Worm (Caenorhabditis elegans): ENCODE results near the gene B0524.5.

B0524.5 gene

ce11 chrIII:1878065-1878464 is 15.6 kb downstream of the B0524.5 start, which contains the start of gene smi-1:
smi-1 (plus strand) TSS chrIII:1878365.
- TF ChIP-seq dao-5 (tag; optimal IDR thresholded peaks at IDR 0.05) = no peak
- TF ChIP-seq him-1 (tag; optimal IDR thresholded peaks at IDR 0.05) = no peak
- no peak for TF ChIP-seq W03F9.2 (tag; optimal IDR thresholded peaks at IDR 0.05)

- no peak for TF ChIP-seq W03F9.2 (tag; optimal IDR thresholded peaks at IDR 0.05)
- TF ChIP-seq him-1 (tag; optimal IDR thresholded peaks at IDR 0.05) = no peak
- no peak for TF ChIP-seq dao-5 (tag; optimal IDR thresholded peaks at IDR 0.05)
Observed at ce11 chrIII:1877189-1877588, 16.5 kb downstream of the B0524.5 start.

- TF ChIP-seq him-1 (tag; optimal IDR thresholded peaks at IDR 0.05) (no peak), dao-5 (tag; optimal IDR thresholded peaks at IDR 0.05) (no peak), W03F9.2 (tag; optimal IDR thresholded peaks at IDR 0.05) (no peak)
Observed at ce11 chrIII:1876267-1876865, 17.3 kb downstream of the B0524.5 start.

ce11 chrIII:1860129-1860528 is 33.6 kb downstream of the B0524.5 start, which contains the start of gene ttc-7:
ttc-7 (plus strand) TSS chrIII:1860429.
- TF ChIP-seq him-1 (tag; optimal IDR thresholded peaks at IDR 0.05) (no peak), W03F9.2 (tag; optimal IDR thresholded peaks at IDR 0.05) (no peak), dao-5 (tag; optimal IDR thresholded peaks at IDR 0.05) (no peak)

DNA sequence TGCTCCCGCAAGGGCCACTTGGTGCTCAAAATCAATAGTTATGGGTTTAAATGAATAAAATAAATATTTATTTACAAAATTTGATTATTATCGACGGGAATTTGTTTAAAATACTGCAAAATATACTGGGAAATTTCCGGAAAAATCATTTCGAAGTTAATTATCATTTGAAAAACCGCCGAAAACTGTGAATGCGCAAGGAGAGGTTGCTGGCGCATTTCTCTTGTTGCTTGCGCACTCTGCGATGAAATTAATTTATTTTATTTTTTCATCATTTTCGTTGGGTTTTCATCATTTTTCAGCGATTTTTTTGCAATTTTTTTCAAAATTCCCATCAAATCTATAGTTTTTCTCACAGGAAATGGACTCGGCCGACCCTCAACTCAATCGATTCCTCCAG is 34.2 kb downstream of the B0524.5 start, which contains the start of gene ddp-1:
Gene ddp-1 (plus strand): TSS at position 357 of the 400 bp plus-strand sequence.
- TF ChIP-seq dao-5 (tag; optimal IDR thresholded peaks at IDR 0.05) = no peak
- TF ChIP-seq him-1 (tag; optimal IDR thresholded peaks at IDR 0.05) = peak; percentile 80
- peak; percentile 96 for TF ChIP-seq W03F9.2 (tag; optimal IDR thresholded peaks at IDR 0.05)

- TF ChIP-seq dao-5 (tag; optimal IDR thresholded peaks at IDR 0.05) (no peak), W03F9.2 (tag; optimal IDR thresholded peaks at IDR 0.05) (no peak), him-1 (tag; optimal IDR thresholded peaks at IDR 0.05) (no peak)
Observed at ce11 chrIII:1856679-1857078, 37.0 kb downstream of the B0524.5 start.

- TF ChIP-seq W03F9.2 (tag; optimal IDR thresholded peaks at IDR 0.05) (no peak), dao-5 (tag; optimal IDR thresholded peaks at IDR 0.05) (no peak), him-1 (tag; optimal IDR thresholded peaks at IDR 0.05) (no peak)
Observed at ce11 chrIII:1856175-1856574, 37.5 kb downstream of the B0524.5 start.

DNA sequence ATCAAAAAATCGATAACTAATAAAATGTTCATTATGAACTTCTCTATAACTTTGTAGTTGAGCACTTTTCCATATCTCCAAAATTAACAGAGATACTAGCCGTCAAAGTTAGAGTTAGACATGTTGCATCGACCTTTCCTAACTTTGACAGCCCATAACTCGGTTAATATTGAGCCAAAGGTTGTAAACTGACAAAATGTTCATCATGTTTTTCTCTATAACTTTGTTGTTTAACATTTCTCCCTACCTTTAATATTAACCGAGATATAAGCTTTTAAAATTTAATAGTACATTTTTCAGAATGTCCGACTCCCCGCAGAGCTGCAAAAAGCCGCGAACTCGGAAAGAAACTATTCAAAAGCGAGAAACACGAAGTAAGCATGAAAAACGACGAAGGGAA is 38.6 kb downstream of the B0524.5 start, which contains the start of gene hlh-33:
Gene hlh-33 (plus strand): TSS at position 301 of the 400 bp plus-strand sequence.
- no peak for TF ChIP-seq dao-5 (tag; optimal IDR thresholded peaks at IDR 0.05)
- no peak for TF ChIP-seq him-1 (tag; optimal IDR thresholded peaks at IDR 0.05)
- no peak for TF ChIP-seq W03F9.2 (tag; optimal IDR thresholded peaks at IDR 0.05)

ce11 chrIII:1853944-1854343 is 39.7 kb downstream of the B0524.5 start:
- TF ChIP-seq dao-5 (tag; optimal IDR thresholded peaks at IDR 0.05) (no peak), W03F9.2 (tag; optimal IDR thresholded peaks at IDR 0.05) (no peak), him-1 (tag; optimal IDR thresholded peaks at IDR 0.05) (no peak)

- TF ChIP-seq dao-5 (tag; optimal IDR thresholded peaks at IDR 0.05) (no peak), W03F9.2 (tag; optimal IDR thresholded peaks at IDR 0.05) (no peak), him-1 (tag; optimal IDR thresholded peaks at IDR 0.05) (no peak)
Observed at ce11 chrIII:1852126-1852717, 41.5 kb downstream of the B0524.5 start.

ce11 chrIII:1848747-1849146 is 44.9 kb downstream of the B0524.5 start, which contains the start of gene pqn-82:
pqn-82 (plus strand) TSS chrIII:1849047.
- TF ChIP-seq dao-5 (tag; optimal IDR thresholded peaks at IDR 0.05) (no peak), him-1 (tag; optimal IDR thresholded peaks at IDR 0.05) (no peak), W03F9.2 (tag; optimal IDR thresholded peaks at IDR 0.05) (no peak)

All from whole organism, L4/young adult.